Worm (Caenorhabditis elegans) whole organism, young adult: ENCODE data around the gene acs-22.

ENCODE experiments used
- B0035.1 ChIP-seq: sonication (generic microtip); optimal IDR thresholded peaks from 2 replicates; lab custom pipeline; 2016; ENCODE audit warnings: missing genetic modification characterization, mild to moderate bottlenecking, missing compliant biosample characterization, missing genotype, missing genetic modification reagents
- B0261.1 ChIP-seq: sonication (generic microtip); optimal IDR thresholded peaks from 2 replicates; lab custom pipeline; 2016; ENCODE audit warnings: mild to moderate bottlenecking, missing genetic modification characterization, moderate library complexity, missing compliant biosample characterization
- C06A6.2 ChIP-seq: fragments of 200-800 bp; sonication (Bioruptor generic); conservative IDR thresholded peaks from 2 replicates; pipeline ENCODE4 v1.3.6; 2022; ENCODE audit warnings: missing genetic modification characterization, missing compliant biosample characterization
- D2030.7 ChIP-seq: fragments of 200-800 bp; sonication (Bioruptor generic); IDR thresholded peaks from 2 replicates; pipeline ENCODE4 v1.3.6; 2022; ENCODE audit warnings: missing genetic modification reagents, missing genetic modification characterization, missing compliant biosample characterization
- F10E7.11 ChIP-seq: sonication (generic microtip); optimal IDR thresholded peaks from 2 replicates; lab custom pipeline; 2017; ENCODE audit warnings: mild to moderate bottlenecking, missing genetic modification characterization, moderate library complexity, missing compliant biosample characterization
- F22D6.2 ChIP-seq: sonication (generic microtip); optimal IDR thresholded peaks from 2 replicates; lab custom pipeline; 2016; ENCODE audit warnings: mild to moderate bottlenecking, missing genetic modification characterization, missing compliant biosample characterization
- F37B4.10 ChIP-seq: fragments of 200-800 bp; sonication (Bioruptor generic); IDR thresholded peaks from 2 replicates; pipeline ENCODE4 v1.3.6; 2022; ENCODE audit warnings: missing genetic modification characterization, missing compliant biosample characterization
- F39B2.1 ChIP-seq: fragments of 200-800 bp; sonication (Bioruptor generic); IDR thresholded peaks from 2 replicates; pipeline ENCODE4 v1.3.6; 2022; ENCODE audit warnings: missing genetic modification reagents, missing genetic modification characterization, missing compliant biosample characterization
- F49E8.2 ChIP-seq: sonication (generic microtip); optimal IDR thresholded peaks from 3 replicates; lab custom pipeline; 2017; ENCODE audit warnings: missing genetic modification characterization, mild to moderate bottlenecking, missing compliant biosample characterization, antibody characterized with exemption, moderate library complexity; ENCODE audit not compliant: insufficient read depth
- Y53F4B.3 ChIP-seq: fragments of 200-800 bp; sonication (Bioruptor generic); IDR thresholded peaks from 2 replicates; pipeline ENCODE4 v1.3.6; 2022; ENCODE audit warnings: missing genetic modification reagents, missing genetic modification characterization, missing compliant biosample characterization
- Y53G8AR.9 ChIP-seq: fragments of 200-800 bp; sonication (Bioruptor generic); conservative IDR thresholded peaks from 2 replicates; pipeline ENCODE4 v1.3.6; 2022; ENCODE audit warnings: missing genetic modification reagents, missing genetic modification characterization, missing compliant biosample characterization
- ZK185.1 ChIP-seq: sonication (generic microtip); optimal IDR thresholded peaks from 2 replicates; lab custom pipeline; 2016; ENCODE audit warnings: mild to moderate bottlenecking, missing genetic modification characterization, missing compliant biosample characterization; ENCODE audit not compliant: poor library complexity, severe bottlenecking
- akir-1 ChIP-seq: fragments of 200-800 bp; sonication (Bioruptor generic); optimal IDR thresholded peaks from 2 replicates; lab custom pipeline; 2018; ENCODE audit warnings: mild to moderate bottlenecking, missing genetic modification characterization, moderate library complexity, missing compliant biosample characterization
- ama-1 ChIP-seq, 3 experiments: fragments of 150-350 bp in 1 of 3; sonication (generic microtip) in 2 of 3; optimal IDR thresholded peaks; 2 replicates each; lab custom pipeline; 2014 to 2018; ENCODE audit warnings: missing biosample characterization in 2 of 3, missing genetic modification characterization in 2 of 3, missing genetic modification reagents in 2 of 3
- atf-7 ChIP-seq: sonication (generic microtip); optimal IDR thresholded peaks from 2 replicates; lab custom pipeline; 2017; ENCODE audit warnings: mild to moderate bottlenecking, missing genetic modification characterization, missing compliant biosample characterization
- ceh-27 ChIP-seq: fragments of 200-800 bp; sonication (Bioruptor generic); optimal IDR thresholded peaks from 2 replicates; lab custom pipeline; 2018; ENCODE audit warnings: mild to moderate bottlenecking, missing genetic modification characterization, moderate library complexity, missing compliant biosample characterization
- ceh-40 ChIP-seq: fragments of 200-800 bp; sonication (Bioruptor generic); IDR thresholded peaks from 2 replicates; pipeline ENCODE4 v1.3.6; 2022; ENCODE audit warnings: missing genetic modification characterization, missing compliant biosample characterization
- ceh-58 ChIP-seq: fragments of 200-800 bp; sonication (Bioruptor generic); IDR thresholded peaks from 2 replicates; pipeline ENCODE4 v1.3.6; 2022; ENCODE audit warnings: missing genetic modification characterization, missing compliant biosample characterization
- dox-1 ChIP-seq: fragments of 200-800 bp; sonication (Bioruptor generic); IDR thresholded peaks from 2 replicates; pipeline ENCODE4 v1.3.6; 2022; ENCODE audit warnings: missing genetic modification reagents, missing genetic modification characterization, missing compliant biosample characterization
- efl-1 ChIP-seq: fragments of 150-350 bp; optimal IDR thresholded peaks from 2 replicates; lab custom pipeline; 2014; ENCODE audit warnings: missing biosample characterization, missing genetic modification reagents, missing genetic modification characterization
- hlh-12 ChIP-seq: sonication (generic microtip); optimal IDR thresholded peaks from 2 replicates; lab custom pipeline; 2016; ENCODE audit warnings: missing genetic modification characterization, missing compliant biosample characterization
- lin-35 ChIP-seq, 3 experiments: fragments of 150-350 bp in 2 of 3; sonication (generic microtip) in 1 of 3; optimal IDR thresholded peaks; 2 replicates each; lab custom pipeline; 2014 to 2018; ENCODE audit warnings: missing biosample characterization in 3 of 3, missing genetic modification characterization in 3 of 3, missing genetic modification reagents in 3 of 3
- lin-40 ChIP-seq: sonication (generic microtip); optimal IDR thresholded peaks from 2 replicates; lab custom pipeline; 2016; ENCODE audit warnings: missing genetic modification characterization, mild to moderate bottlenecking, missing compliant biosample characterization, missing genotype, missing genetic modification reagents
- madf-3 ChIP-seq: fragments of 200-800 bp; sonication (Bioruptor generic); IDR thresholded peaks from 2 replicates; pipeline ENCODE4 v1.3.6; 2022; ENCODE audit warnings: missing genetic modification reagents, missing genetic modification characterization, missing compliant biosample characterization
- mes-4 ChIP-seq: sonication (generic microtip); optimal IDR thresholded peaks from 2 replicates; lab custom pipeline; 2016; ENCODE audit warnings: missing genotype, missing genetic modification characterization, missing compliant biosample characterization
- mxl-1 ChIP-seq: sonication (generic microtip); optimal IDR thresholded peaks from 2 replicates; lab custom pipeline; 2016; ENCODE audit warnings: missing genetic modification characterization, missing compliant biosample characterization
- nfya-1 ChIP-seq: sonication (generic microtip); optimal IDR thresholded peaks from 2 replicates; lab custom pipeline; 2017; ENCODE audit warnings: antibody characterized with exemption, missing compliant biosample characterization, missing genetic modification characterization, borderline replicate concordance; ENCODE audit not compliant: insufficient read depth
- nfya-2 ChIP-seq: fragments of 200-800 bp; sonication (Bioruptor generic); IDR thresholded peaks from 2 replicates; pipeline ENCODE4 v1.3.6; 2022; ENCODE audit warnings: missing genetic modification reagents, missing genetic modification characterization, missing compliant biosample characterization
- nhr-90 ChIP-seq: sonication (generic microtip); optimal IDR thresholded peaks from 2 replicates; lab custom pipeline; 2016; ENCODE audit warnings: missing genotype, mild to moderate bottlenecking, missing genetic modification characterization, missing compliant biosample characterization
- pbrm-1 ChIP-seq: fragments of 200-800 bp; sonication (Bioruptor generic); IDR thresholded peaks from 2 replicates; pipeline ENCODE4 v1.3.6; 2022; ENCODE audit warnings: missing genetic modification reagents, missing genetic modification characterization, missing compliant biosample characterization
- rcor-1 ChIP-seq: fragments of 200-800 bp; sonication (Bioruptor generic); IDR thresholded peaks from 2 replicates; pipeline ENCODE4 v1.3.6; 2022; ENCODE audit warnings: missing genetic modification reagents, missing genetic modification characterization, missing compliant biosample characterization
- rec-8 ChIP-seq, 2 experiments: sonication (generic microtip); optimal IDR thresholded peaks; 2 replicates each; lab custom pipeline; 2016; ENCODE audit warnings: mild to moderate bottlenecking in 2 of 2, missing genetic modification characterization in 2 of 2, missing genetic modification reagents in 2 of 2, missing genotype in 2 of 2, missing biosample characterization in 1 of 2, missing compliant biosample characterization in 1 of 2, moderate library complexity in 1 of 2
- repo-1 ChIP-seq: sonication (generic microtip); optimal IDR thresholded peaks from 2 replicates; lab custom pipeline; 2017; ENCODE audit warnings: mild to moderate bottlenecking, missing genetic modification characterization, missing compliant biosample characterization
- rpc-1 ChIP-seq, 2 experiments: fragments of 150-350 bp in 1 of 2; sonication (generic microtip) in 1 of 2; optimal IDR thresholded peaks; 2 replicates each; lab custom pipeline; 2014 to 2018; ENCODE audit warnings: missing biosample characterization in 1 of 2, missing genetic modification characterization in 1 of 2, missing genetic modification reagents in 1 of 2, missing genotype in 1 of 2
- snpc-1.1 ChIP-seq: sonication (generic microtip); optimal IDR thresholded peaks from 2 replicates; lab custom pipeline; 2017; ENCODE audit warnings: missing genetic modification characterization, mild to moderate bottlenecking, missing compliant biosample characterization, antibody characterized with exemption, moderate library complexity, missing genotype, missing genetic modification reagents; ENCODE audit not compliant: insufficient read depth
- snpc-3.4 ChIP-seq: sonication (generic microtip); optimal IDR thresholded peaks from 2 replicates; lab custom pipeline; 2017; ENCODE audit warnings: missing genetic modification characterization, mild to moderate bottlenecking, missing compliant biosample characterization, antibody characterized with exemption, moderate library complexity, missing genotype, missing genetic modification reagents
- snpc-4 ChIP-seq, 5 experiments: fragments of 150-350 bp in 1 of 5; sonication (generic microtip) in 4 of 5; optimal IDR thresholded peaks; 2 replicates each; lab custom pipeline; 2014 to 2018; ENCODE audit warnings: missing genetic modification characterization in 5 of 5, missing biosample characterization in 3 of 5, antibody characterized with exemption in 2 of 5, mild to moderate bottlenecking in 2 of 5, missing compliant biosample characterization in 2 of 5, missing genotype in 2 of 5, moderate library complexity in 2 of 5, missing genetic modification reagents in 1 of 5
- tbp1 ChIP-seq: fragments of 200-800 bp; sonication (Bioruptor generic); optimal IDR thresholded peaks from 2 replicates; lab custom pipeline; 2018; ENCODE audit warnings: mild to moderate bottlenecking, missing genetic modification characterization, missing compliant biosample characterization
- tlf-1 ChIP-seq: fragments of 200-800 bp; sonication (Bioruptor generic); optimal IDR thresholded peaks from 2 replicates; lab custom pipeline; 2018; ENCODE audit warnings: mild to moderate bottlenecking, missing genetic modification characterization, missing compliant biosample characterization
- unc-130 ChIP-seq: sonication (generic microtip); optimal IDR thresholded peaks from 2 replicates; lab custom pipeline; 2016; ENCODE audit warnings: missing genetic modification reagents, missing genetic modification characterization, missing compliant biosample characterization
- unc-62 ChIP-seq: fragments of 150-350 bp; optimal IDR thresholded peaks from 2 replicates; lab custom pipeline; 2014; ENCODE audit warnings: missing biosample characterization, missing genetic modification reagents, missing genetic modification characterization
- xnd-1 ChIP-seq: sonication (generic microtip); optimal IDR thresholded peaks from 2 replicates; lab custom pipeline; 2016; ENCODE audit warnings: missing genotype, missing genetic modification reagents, missing genetic modification characterization, missing compliant biosample characterization
- ztf-22 ChIP-seq: fragments of 200-800 bp; sonication (Bioruptor generic); optimal IDR thresholded peaks from 2 replicates; lab custom pipeline; 2018; ENCODE audit warnings: mild to moderate bottlenecking, missing genetic modification characterization, moderate library complexity, missing compliant biosample characterization
- ztf-25 ChIP-seq: fragments of 200-800 bp; sonication (Bioruptor generic); IDR thresholded peaks from 2 replicates; pipeline ENCODE4 v1.3.6; 2022; ENCODE audit warnings: missing genetic modification reagents, missing genetic modification characterization, missing compliant biosample characterization
- ztf-26 ChIP-seq: sonication (generic microtip); optimal IDR thresholded peaks from 2 replicates; lab custom pipeline; 2017; ENCODE audit warnings: missing genetic modification characterization, missing compliant biosample characterization
- ztf-6 ChIP-seq: fragments of 200-800 bp; sonication (Bioruptor generic); IDR thresholded peaks from 2 replicates; pipeline ENCODE4 v1.3.6; 2022; ENCODE audit warnings: missing genetic modification reagents, missing genetic modification characterization, missing compliant biosample characterization

The acs-22 gene

ce11 chrX:8939389-8939788 lies 8.4 kb downstream of the acs-22 start (continued):
- TF ChIP-seq pbrm-1 (GFP tag; lab: Robert Waterston, UW) (peak; percentile 57; the same call in 1 of the 2 replicates), nfya-2 (GFP tag; lab: Robert Waterston, UW) (no peak), rpc-1 (optimal IDR thresholded peaks at IDR 0.05; lab: Kevin White, UChicago) (peak; percentile 82), rpc-1 (tag; optimal IDR thresholded peaks at IDR 0.05; lab: Kevin White, UChicago) (peak; percentile 91), ZK185.1 (peak; percentile 17), F10E7.11 (tag; lab: Kevin White, UChicago) (no peak), snpc-3.4 (tag; lab: Kevin White, UChicago) (peak; percentile 65), snpc-1.1 (peak; percentile 25), atf-7 (tag; lab: Kevin White, UChicago) (no peak), rec-8 (tag; optimal IDR thresholded peaks at IDR 0.05; lab: Kevin White, UChicago) (peak; percentile 36 to 50), B0261.1 (tag; lab: Kevin White, UChicago) (peak; percentile 72), snpc-4 (GFP tag; optimal IDR thresholded peaks at IDR 0.05; lab: Kevin White, UChicago) (no peak), snpc-4 (tag; optimal IDR thresholded peaks at IDR 0.05; lab: Kevin White, UChicago) (peak in 2 of 4 experiments; percentile 9 to 66), akir-1 (no peak), Y53G8AR.9 (no peak; the same call in 1 of the 2 replicates), ztf-25 (GFP tag; lab: Robert Waterston, UW) (peak; percentile 67; the same call in 1 of the 2 replicates), ceh-58 (GFP tag; lab: Robert Waterston, UW) (no peak), unc-62 (no peak), lin-35 (GFP tag; optimal IDR thresholded peaks at IDR 0.05; lab: Kevin White, UChicago) (peak in 1 of 3 experiments; percentile 11), tlf-1 (no peak), efl-1 (GFP tag; lab: Kevin White, UChicago) (peak; percentile 8), D2030.7 (GFP tag; lab: Robert Waterston, UW) (peak; percentile 64; the same call in 1 of the 2 replicates), xnd-1 (tag; lab: Kevin White, UChicago) (no peak), F37B4.10 (GFP tag; lab: Robert Waterston, UW) (no peak), lin-40 (tag; lab: Kevin White, UChicago) (no peak), ztf-26 (peak; percentile 41), F22D6.2 (no peak), madf-3 (GFP tag; lab: Robert Waterston, UW) (no peak), nhr-90 (tag; lab: Kevin White, UChicago) (peak; percentile 59), rcor-1 (GFP tag; lab: Robert Waterston, UW) (0 out of 2 replicates have a peak, but pooled peaks have one; percentile 24), F49E8.2 (tag; lab: Kevin White, UChicago) (no peak), hlh-12 (peak; percentile 13), Y53F4B.3 (no peak), dox-1 (GFP tag; lab: Robert Waterston, UW) (peak; percentile 46; the same call in 1 of the 2 replicates), ceh-27 (GFP tag; lab: Kevin White, UChicago) (no peak), ceh-40 (GFP tag; lab: Robert Waterston, UW) (peak; percentile 75; the same call in 1 of the 2 replicates), mes-4 (tag; lab: Kevin White, UChicago) (peak; percentile 33), nfya-1 (tag; lab: Kevin White, UChicago) (no peak), ama-1 (optimal IDR thresholded peaks at IDR 0.05; lab: Kevin White, UChicago) (no peak), ama-1 (GFP tag; optimal IDR thresholded peaks at IDR 0.05; lab: Kevin White, UChicago) (no peak), tbp1 (GFP tag; lab: Kevin White, UChicago) (peak; percentile 89), mxl-1 (tag; lab: Kevin White, UChicago) (peak; percentile 20), ztf-6 (GFP tag; lab: Robert Waterston, UW) (no peak), F39B2.1 (GFP tag; lab: Robert Waterston, UW) (no peak), ztf-22 (GFP tag; lab: Kevin White, UChicago) (no peak), C06A6.2 (GFP tag; lab: Robert Waterston, UW) (no peak), repo-1 (tag; lab: Kevin White, UChicago) (peak; percentile 35), unc-130 (GFP tag; lab: Kevin White, UChicago) (peak; percentile 18), B0035.1 (tag; lab: Kevin White, UChicago) (peak; percentile 18)
